Worm (Caenorhabditis elegans) whole organism, late embryonic: ENCODE data around the gene R04D3.3.
A peak's percentile ranks its signal among the peaks of the same experiment; 100 is the strongest.

ENCODE experiments used
- C08G9.2 ChIP-seq: sonication (generic microtip); optimal IDR thresholded peaks from 2 replicates; lab custom pipeline; 2016; ENCODE audit warnings: mild to moderate bottlenecking, missing genetic modification characterization, moderate library complexity, missing compliant biosample characterization
- C38D4.7 ChIP-seq: fragments of 200-800 bp; sonication (Bioruptor generic); optimal IDR thresholded peaks from 2 replicates; lab custom pipeline; 2018; ENCODE audit warnings: mild to moderate bottlenecking, missing genetic modification characterization, moderate library complexity, missing compliant biosample characterization
- Y22D7AL.16 ChIP-seq: sonication (generic microtip); optimal IDR thresholded peaks from 2 replicates; lab custom pipeline; 2016; ENCODE audit warnings: missing genetic modification characterization, missing compliant biosample characterization
- ceh-14 ChIP-seq: sonication (generic microtip); optimal IDR thresholded peaks from 2 replicates; lab custom pipeline; 2016; ENCODE audit warnings: missing genotype, missing genetic modification characterization, missing compliant biosample characterization
- ceh-18 ChIP-seq: sonication (generic microtip); optimal IDR thresholded peaks from 2 replicates; lab custom pipeline; 2016; ENCODE audit warnings: missing genetic modification characterization, missing compliant biosample characterization
- ceh-19 ChIP-seq: fragments of 200-800 bp; sonication (Bioruptor generic); optimal IDR thresholded peaks from 2 replicates; lab custom pipeline; 2018; ENCODE audit warnings: mild to moderate bottlenecking, missing genetic modification characterization, missing compliant biosample characterization
- ceh-24 ChIP-seq: sonication (generic microtip); optimal IDR thresholded peaks from 2 replicates; lab custom pipeline; 2016; ENCODE audit warnings: mild to moderate bottlenecking, missing genetic modification characterization, missing compliant biosample characterization
- ceh-30 ChIP-seq: fragments of 150-350 bp; optimal IDR thresholded peaks from 2 replicates; lab custom pipeline; 2014; ENCODE audit warnings: missing biosample characterization, missing genetic modification characterization
- ceh-31 ChIP-seq: sonication (generic microtip); optimal IDR thresholded peaks from 2 replicates; lab custom pipeline; 2016; ENCODE audit warnings: missing genetic modification characterization, missing compliant biosample characterization
- ceh-34 ChIP-seq: sonication (generic microtip); optimal IDR thresholded peaks from 2 replicates; lab custom pipeline; 2016; ENCODE audit warnings: mild to moderate bottlenecking, missing genetic modification characterization, missing compliant biosample characterization
- ceh-48 ChIP-seq: sonication (generic microtip); optimal IDR thresholded peaks from 2 replicates; lab custom pipeline; 2016; ENCODE audit warnings: missing genetic modification characterization, inconsistent platforms, missing compliant biosample characterization
- ceh-6 ChIP-seq: fragments of 200-800 bp; sonication (Bioruptor generic); optimal IDR thresholded peaks from 2 replicates; lab custom pipeline; 2018; ENCODE audit warnings: mild to moderate bottlenecking, missing genetic modification characterization, missing compliant biosample characterization
- ceh-9 ChIP-seq: sonication (generic microtip); optimal IDR thresholded peaks from 2 replicates; lab custom pipeline; 2016; ENCODE audit warnings: mild to moderate bottlenecking, missing genetic modification characterization, inconsistent platforms, missing compliant biosample characterization
- elt-2 ChIP-seq: sonication (generic microtip); optimal IDR thresholded peaks from 2 replicates; lab custom pipeline; 2016; ENCODE audit warnings: missing genetic modification reagents, missing genetic modification characterization, missing compliant biosample characterization
- gmeb-2 ChIP-seq: sonication (generic microtip); optimal IDR thresholded peaks from 2 replicates; lab custom pipeline; 2016; ENCODE audit warnings: missing genetic modification characterization, inconsistent platforms, missing compliant biosample characterization
- hlh-13 ChIP-seq: fragments of 200-800 bp; sonication (Bioruptor generic); optimal IDR thresholded peaks from 2 replicates; lab custom pipeline; 2018; ENCODE audit warnings: mild to moderate bottlenecking, missing genetic modification characterization, missing compliant biosample characterization
- hlh-30 ChIP-seq: sonication (generic microtip); optimal IDR thresholded peaks from 2 replicates; lab custom pipeline; 2017; ENCODE audit warnings: antibody characterized with exemption, missing genetic modification characterization, missing compliant biosample characterization; ENCODE audit not compliant: insufficient read depth
- lim-6 ChIP-seq: sonication (generic microtip); optimal IDR thresholded peaks from 2 replicates; lab custom pipeline; 2016; ENCODE audit warnings: missing genetic modification characterization, missing compliant biosample characterization
- lin-11 ChIP-seq: fragments of 200-800 bp; sonication (Bioruptor generic); optimal IDR thresholded peaks from 2 replicates; lab custom pipeline; 2018; ENCODE audit warnings: mild to moderate bottlenecking, missing genetic modification characterization, missing compliant biosample characterization
- madf-2 ChIP-seq: sonication (generic microtip); optimal IDR thresholded peaks from 2 replicates; lab custom pipeline; 2017; ENCODE audit warnings: missing genetic modification characterization, missing compliant biosample characterization
- mec-3 ChIP-seq: sonication (generic microtip); optimal IDR thresholded peaks from 2 replicates; lab custom pipeline; 2016; ENCODE audit warnings: borderline replicate concordance, missing genetic modification characterization, missing compliant biosample characterization
- nfya-1 ChIP-seq: sonication (generic microtip); optimal IDR thresholded peaks from 2 replicates; lab custom pipeline; 2017; ENCODE audit warnings: missing genetic modification characterization, mild to moderate bottlenecking, missing compliant biosample characterization, antibody characterized with exemption, moderate library complexity
- nhr-232 ChIP-seq: sonication (generic microtip); optimal IDR thresholded peaks from 2 replicates; lab custom pipeline; 2016; ENCODE audit warnings: missing genetic modification characterization, missing compliant biosample characterization
- npax-4 ChIP-seq: sonication (generic microtip); optimal IDR thresholded peaks from 2 replicates; lab custom pipeline; 2016; ENCODE audit warnings: missing genetic modification characterization, missing compliant biosample characterization
- odd-2 ChIP-seq: sonication (generic microtip); optimal IDR thresholded peaks from 2 replicates; lab custom pipeline; 2017; ENCODE audit warnings: antibody characterized with exemption, mild to moderate bottlenecking, missing genetic modification characterization, missing compliant biosample characterization
- pha-2 ChIP-seq: sonication (generic microtip); optimal IDR thresholded peaks from 2 replicates; lab custom pipeline; 2017; ENCODE audit warnings: mild to moderate bottlenecking, missing genetic modification characterization, missing compliant biosample characterization
- pha-4 ChIP-seq: fragments of 150-350 bp; optimal IDR thresholded peaks from 2 replicates; lab custom pipeline; 2018; ENCODE audit warnings: missing biosample characterization, missing genetic modification reagents, missing genetic modification characterization
- sox-2 ChIP-seq: fragments of 200-800 bp; sonication (Bioruptor generic); IDR thresholded peaks from 2 replicates; pipeline ENCODE4 v1.3.6; 2022; ENCODE audit warnings: missing genetic modification reagents, missing genetic modification characterization, missing compliant biosample characterization
- syd-9 ChIP-seq: sonication (generic microtip); optimal IDR thresholded peaks from 2 replicates; lab custom pipeline; 2016; ENCODE audit warnings: mild to moderate bottlenecking, missing genetic modification characterization, moderate library complexity, missing compliant biosample characterization
- unc-42 ChIP-seq: sonication (generic microtip); optimal IDR thresholded peaks from 2 replicates; lab custom pipeline; 2016; ENCODE audit warnings: missing genotype, missing genetic modification characterization, missing compliant biosample characterization
- unc-55 ChIP-seq: sonication (generic microtip); optimal IDR thresholded peaks from 2 replicates; lab custom pipeline; 2017; ENCODE audit warnings: missing biosample characterization, missing genetic modification reagents, missing genetic modification characterization
- zip-5 ChIP-seq: sonication (generic microtip); optimal IDR thresholded peaks from 2 replicates; lab custom pipeline; 2016; ENCODE audit warnings: missing genetic modification characterization, missing compliant biosample characterization
- ztf-16 ChIP-seq: sonication (generic microtip); optimal IDR thresholded peaks from 2 replicates; lab custom pipeline; 2017; ENCODE audit warnings: missing genetic modification characterization, missing compliant biosample characterization

R04D3.3 gene

ce11 chrX:13290531-13290930 lies at the start of gene R04D3.3:
TSS of gene R04D3.3 (minus strand) at chrX:13290631.
- TF ChIP-seq ceh-31 (tag; lab: Kevin White, UChicago) (no peak), ceh-34 (no peak), ceh-6 (GFP tag; lab: Kevin White, UChicago) (no peak), Y22D7AL.16 (tag; lab: Kevin White, UChicago) (no peak), ceh-19 (no peak), ceh-18 (tag; lab: Kevin White, UChicago) (no peak), ceh-48 (tag; lab: Kevin White, UChicago) (no peak), zip-5 (tag; lab: Kevin White, UChicago) (no peak), unc-55 (GFP tag; lab: Kevin White, UChicago) (no peak), nhr-232 (tag; lab: Kevin White, UChicago) (no peak), ceh-30 (tag; lab: Kevin White, UChicago) (no peak), lin-11 (no peak)
- TF ChIP-seq, all 69 proteins: peak for 0

ce11 chrX:13339029-13339626 lies 48.7 kb upstream of the R04D3.3 start:
- no peak for TF ChIP-seq ceh-24 (tag; lab: Kevin White, UChicago)
- TF ChIP-seq nfya-1 = no peak
- TF ChIP-seq ceh-31 (tag; lab: Kevin White, UChicago) = no peak

ce11 chrX:13337728-13338127 lies 47.3 kb upstream of the R04D3.3 start, which contains the start of gene ptr-24:
TSS of gene ptr-24 (plus strand) at chrX:13338028.
- no peak for TF ChIP-seq C38D4.7 (GFP tag; lab: Kevin White, UChicago)
- TF ChIP-seq npax-4 (tag; lab: Kevin White, UChicago) = no peak
- TF ChIP-seq hlh-30 (tag; lab: Kevin White, UChicago) = no peak
- TF ChIP-seq ceh-9 (tag; lab: Kevin White, UChicago) = no peak
- no peak for TF ChIP-seq ztf-16
- no peak for TF ChIP-seq gmeb-2 (tag; lab: Kevin White, UChicago)
- no peak for TF ChIP-seq pha-2 (tag; lab: Kevin White, UChicago)
- no peak for TF ChIP-seq madf-2 (tag; lab: Kevin White, UChicago)
- TF ChIP-seq odd-2 (tag; lab: Kevin White, UChicago) = no peak
- TF ChIP-seq unc-42 = no peak
- no peak for TF ChIP-seq sox-2 (GFP tag; lab: Robert Waterston, UW)
- no peak for TF ChIP-seq elt-2 (tag; lab: Kevin White, UChicago)
- no peak for TF ChIP-seq lim-6 (tag; lab: Kevin White, UChicago)
- TF ChIP-seq hlh-13 = no peak

ce11 chrX:13337000-13337399 lies 46.6 kb upstream of the R04D3.3 start:
- TF ChIP-seq C08G9.2 (no peak), syd-9 (tag; lab: Kevin White, UChicago) (no peak), mec-3 (tag; lab: Kevin White, UChicago) (no peak), ceh-31 (tag; lab: Kevin White, UChicago) (peak; percentile 5)

- TF ChIP-seq pha-2 (tag; lab: Kevin White, UChicago) = no peak
- no peak for TF ChIP-seq ceh-14 (tag; lab: Kevin White, UChicago)
- TF ChIP-seq pha-4 (tag; lab: Kevin White, UChicago) = no peak
Measured at ce11 chrX:13333835-13334234, 43.4 kb upstream of the R04D3.3 start, which contains the start of gene F46G10.4. TSS of gene F46G10.4 (plus strand) at chrX:13334046.
